Worm (Caenorhabditis elegans) whole organism, L4 larva: ENCODE measurements around the gene K05F1.6.

Source experiments
- F37D6.2 ChIP-seq: sonication (generic microtip); optimal IDR thresholded peaks from 2 replicates; lab custom pipeline; 2016; ENCODE audit warnings: mild to moderate bottlenecking, missing genetic modification characterization, missing compliant biosample characterization
- F49E8.2 ChIP-seq: sonication (generic microtip); optimal IDR thresholded peaks from 2 replicates; lab custom pipeline; 2016; ENCODE audit warnings: missing compliant biosample characterization, mild to moderate bottlenecking, missing genetic modification characterization, borderline replicate concordance
- Y105C5A.15 ChIP-seq: fragments of 200-800 bp; sonication (Bioruptor generic); IDR thresholded peaks from 2 replicates; pipeline ENCODE4 v1.3.6; 2022; ENCODE audit warnings: missing genetic modification characterization, missing compliant biosample characterization
- Y5F2A.4 ChIP-seq: fragments of 200-800 bp; sonication (Bioruptor generic); optimal IDR thresholded peaks from 2 replicates; lab custom pipeline; 2018; ENCODE audit warnings: mild to moderate bottlenecking, missing genetic modification characterization, missing compliant biosample characterization
- ZK337.2 ChIP-seq: fragments of 200-800 bp; sonication (Bioruptor generic); IDR thresholded peaks from 2 replicates; pipeline ENCODE4 v1.3.6; 2022; ENCODE audit warnings: missing genetic modification reagents, missing genetic modification characterization, missing compliant biosample characterization
- aha-1 ChIP-seq: fragments of 150-350 bp; peaks from one replicate; lab custom pipeline; 2014; ENCODE audit warnings: missing biosample characterization, missing genetic modification characterization
- ama-1 ChIP-seq: fragments of 150-350 bp; optimal IDR thresholded peaks from 2 replicates; lab custom pipeline; 2014; ENCODE audit warnings: inconsistent platforms, mixed read lengths
- arid-1 ChIP-seq: fragments of 200-800 bp; sonication (Bioruptor generic); conservative IDR thresholded peaks from 2 replicates; pipeline ENCODE4 v1.3.6; 2022; ENCODE audit warnings: missing genetic modification reagents, missing genetic modification characterization, missing compliant biosample characterization
- ceh-20 ChIP-seq: fragments of 200-800 bp; sonication (Bioruptor generic); IDR thresholded peaks from 2 replicates; pipeline ENCODE4 v1.3.6; 2022; ENCODE audit warnings: missing genetic modification reagents, missing genetic modification characterization, missing compliant biosample characterization
- ceh-28 ChIP-seq: fragments of 150-350 bp; optimal IDR thresholded peaks from 2 replicates; lab custom pipeline; 2014; ENCODE audit warnings: missing biosample characterization, missing genetic modification reagents, missing genetic modification characterization
- ceh-32 ChIP-seq: sonication (generic microtip); optimal IDR thresholded peaks from 2 replicates; lab custom pipeline; 2016; ENCODE audit warnings: mild to moderate bottlenecking, missing genetic modification characterization, missing compliant biosample characterization; ENCODE audit not compliant: poor library complexity
- ceh-44 ChIP-seq: fragments of 200-800 bp; sonication (Bioruptor generic); IDR thresholded peaks from 2 replicates; pipeline ENCODE4 v1.3.6; 2022; ENCODE audit warnings: missing genetic modification reagents, missing genetic modification characterization, missing compliant biosample characterization
- ceh-82 ChIP-seq: sonication (generic microtip); optimal IDR thresholded peaks from 2 replicates; lab custom pipeline; 2017; ENCODE audit warnings: missing biosample characterization, missing genetic modification characterization
- cey-2 ChIP-seq: sonication (generic microtip); optimal IDR thresholded peaks from 3 replicates; lab custom pipeline; 2017; ENCODE audit warnings: missing genetic modification characterization, mild to moderate bottlenecking, missing compliant biosample characterization, antibody characterized with exemption, borderline replicate concordance; ENCODE audit not compliant: insufficient read depth
- daf-19 ChIP-seq: fragments of 200-800 bp; sonication (Bioruptor generic); conservative IDR thresholded peaks from 2 replicates; pipeline ENCODE4 v1.3.6; 2022; ENCODE audit warnings: missing genetic modification characterization, missing compliant biosample characterization
- dpl-1 ChIP-seq: fragments of 150-350 bp; optimal IDR thresholded peaks from 2 replicates; lab custom pipeline; 2014; ENCODE audit warnings: missing biosample characterization, missing genetic modification reagents, missing genetic modification characterization
- duxl-1 ChIP-seq: sonication (generic microtip); optimal IDR thresholded peaks from 2 replicates; lab custom pipeline; 2016; ENCODE audit warnings: mild to moderate bottlenecking, missing genetic modification characterization, moderate library complexity, missing compliant biosample characterization; ENCODE audit not compliant: poor library complexity
- fos-1 ChIP-seq: fragments of 150-350 bp; optimal IDR thresholded peaks from 2 replicates; lab custom pipeline; 2014; ENCODE audit warnings: missing biosample characterization, missing genetic modification characterization
- gei-8 ChIP-seq: fragments of 200-800 bp; sonication (Bioruptor generic); optimal IDR thresholded peaks from 2 replicates; lab custom pipeline; 2018; ENCODE audit warnings: mild to moderate bottlenecking, missing genetic modification characterization, missing compliant biosample characterization
- hif-1 ChIP-seq, 2 experiments: sonication (generic microtip); optimal IDR thresholded peaks; 2 replicates each; lab custom pipeline; 2016 to 2017; ENCODE audit warnings: missing compliant biosample characterization in 2 of 2, missing genetic modification characterization in 2 of 2, missing genetic modification reagents in 2 of 2, missing genotype in 2 of 2, mild to moderate bottlenecking in 1 of 2
- hmg-1.1 ChIP-seq: fragments of 200-800 bp; sonication (Bioruptor generic); IDR thresholded peaks from 2 replicates; pipeline ENCODE4 v1.3.6; 2022; ENCODE audit warnings: missing genetic modification reagents, missing genetic modification characterization, missing compliant biosample characterization
- lim-7 ChIP-seq: fragments of 200-800 bp; sonication (Bioruptor generic); IDR thresholded peaks from 2 replicates; pipeline ENCODE4 v1.3.6; 2022; ENCODE audit warnings: missing genetic modification characterization, missing compliant biosample characterization
- lin-1 ChIP-seq: fragments of 200-800 bp; sonication (Bioruptor generic); IDR thresholded peaks from 2 replicates; pipeline ENCODE4 v1.3.6; 2022; ENCODE audit warnings: missing genetic modification reagents, missing genetic modification characterization, missing compliant biosample characterization
- lin-13 ChIP-seq: fragments of 150-350 bp; optimal IDR thresholded peaks from 2 replicates; lab custom pipeline; 2014; ENCODE audit warnings: missing biosample characterization, missing genetic modification reagents, missing genetic modification characterization
- lin-38 ChIP-seq: fragments of 200-800 bp; sonication (Bioruptor generic); IDR thresholded peaks from 2 replicates; pipeline ENCODE4 v1.3.6; 2022; ENCODE audit warnings: missing genetic modification reagents, missing genetic modification characterization, missing compliant biosample characterization
- lsy-2 ChIP-seq, 2 experiments: fragments of 150-350 bp in 1 of 2; sonication (generic microtip) in 1 of 2; optimal IDR thresholded peaks; 2 replicates each; lab custom pipeline; 2014 to 2017; ENCODE audit warnings: missing biosample characterization in 2 of 2, missing genetic modification characterization in 2 of 2
- madf-5 ChIP-seq, 2 experiments: fragments of 200-800 bp; sonication (Bioruptor generic); IDR thresholded peaks; 2 replicates each; pipeline ENCODE4 v1.3.6; 2022; ENCODE audit warnings: missing compliant biosample characterization in 2 of 2, missing genetic modification characterization in 2 of 2
- madf-9 ChIP-seq: fragments of 200-800 bp; sonication (Bioruptor generic); conservative IDR thresholded peaks from 2 replicates; pipeline ENCODE4 v1.3.6; 2022; ENCODE audit warnings: missing genetic modification reagents, missing genetic modification characterization, missing compliant biosample characterization
- mdt-29 ChIP-seq: fragments of 200-800 bp; sonication (Bioruptor generic); IDR thresholded peaks from 2 replicates; pipeline ENCODE4 v1.3.6; 2022; ENCODE audit warnings: missing genetic modification reagents, missing genetic modification characterization, missing compliant biosample characterization
- mxl-3 ChIP-seq: fragments of 200-800 bp; sonication (Bioruptor generic); optimal IDR thresholded peaks from 2 replicates; lab custom pipeline; 2018; ENCODE audit warnings: mild to moderate bottlenecking, missing genetic modification characterization, missing compliant biosample characterization
- nhr-11 ChIP-seq: fragments of 150-350 bp; optimal IDR thresholded peaks from 2 replicates; lab custom pipeline; 2014; ENCODE audit warnings: missing biosample characterization, missing genetic modification characterization
- nhr-28 ChIP-seq: fragments of 150-350 bp; optimal IDR thresholded peaks from 2 replicates; lab custom pipeline; 2014; ENCODE audit warnings: missing biosample characterization, missing genetic modification characterization
- nhr-76 ChIP-seq: fragments of 150-350 bp; optimal IDR thresholded peaks from 2 replicates; lab custom pipeline; 2014; ENCODE audit warnings: missing biosample characterization, missing genetic modification characterization
- nhr-77 ChIP-seq: fragments of 150-350 bp; optimal IDR thresholded peaks from 2 replicates; lab custom pipeline; 2014; ENCODE audit warnings: missing biosample characterization, missing genetic modification characterization
- pqm-1 ChIP-seq: sonication (generic microtip); optimal IDR thresholded peaks from 2 replicates; lab custom pipeline; 2017; ENCODE audit warnings: missing biosample characterization, missing genetic modification characterization
- skn-1 ChIP-seq: fragments of 150-350 bp; optimal IDR thresholded peaks from 2 replicates; lab custom pipeline; 2014; ENCODE audit warnings: missing biosample characterization, missing genetic modification characterization
- snpc-1.2 ChIP-seq: fragments of 200-800 bp; sonication (Bioruptor generic); IDR thresholded peaks from 2 replicates; pipeline ENCODE4 v1.3.6; 2022; ENCODE audit warnings: missing genetic modification reagents, missing genetic modification characterization, missing compliant biosample characterization
- vab-7 ChIP-seq: fragments of 200-800 bp; sonication (Bioruptor generic); IDR thresholded peaks from 2 replicates; pipeline ENCODE4 v1.3.6; 2022; ENCODE audit warnings: missing genetic modification reagents, missing genetic modification characterization, missing compliant biosample characterization
- zfp-2 ChIP-seq: sonication (generic microtip); optimal IDR thresholded peaks from 2 replicates; lab custom pipeline; 2016; ENCODE audit warnings: mild to moderate bottlenecking, missing genetic modification characterization, missing compliant biosample characterization
- zfp-3 ChIP-seq: fragments of 200-800 bp; sonication (Bioruptor generic); conservative IDR thresholded peaks from 2 replicates; pipeline ENCODE4 v1.3.6; 2022; ENCODE audit warnings: missing genetic modification reagents, missing genetic modification characterization, missing compliant biosample characterization
- ztf-7 ChIP-seq: fragments of 150-350 bp; optimal IDR thresholded peaks from 2 replicates; lab custom pipeline; 2014; ENCODE audit warnings: missing biosample characterization, missing genetic modification characterization

K05F1.6 gene

DNA sequence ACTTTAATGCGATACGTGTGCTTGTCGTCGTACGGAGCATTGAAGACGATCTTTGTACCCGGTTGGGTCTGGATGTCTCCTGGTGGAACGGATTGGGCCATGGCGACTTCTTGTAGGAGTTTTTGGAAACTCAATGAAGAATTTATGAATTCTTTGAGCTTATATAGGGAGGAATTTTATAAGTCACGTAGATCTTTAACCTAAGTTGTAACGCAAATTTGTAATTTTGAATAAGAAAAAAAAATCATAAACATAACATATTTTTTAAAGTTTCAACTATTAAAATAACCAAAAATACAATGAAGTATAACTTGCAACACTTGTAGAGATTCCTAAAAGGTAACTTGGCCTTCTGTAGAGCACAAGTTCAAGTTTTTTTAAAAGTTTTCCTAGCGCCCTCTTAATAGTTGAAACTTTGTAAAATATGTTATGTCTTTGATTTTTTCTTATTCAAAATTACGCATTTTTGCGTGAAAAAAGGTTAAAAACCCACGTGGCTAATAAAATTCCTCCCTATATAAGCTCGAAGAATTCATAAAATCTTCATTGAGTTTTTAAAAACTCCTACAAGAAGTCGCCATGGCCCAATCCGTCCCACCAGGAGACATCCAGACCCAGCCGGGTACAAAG, 15.1 kb downstream of the K05F1.6 start, which contains the start of the genes msp-63 and msp-142:
msp-63 (minus strand) TSS at position 101 of the 630 bp plus-strand sequence.
msp-142 (plus strand) TSS at position 580 of the 630 bp plus-strand sequence.
- no peak for TF ChIP-seq arid-1 (GFP tag; lab: Robert Waterston, UW)
- no peak for TF ChIP-seq ztf-7 (tag; lab: Kevin White, UChicago)
- TF ChIP-seq cey-2 (tag; lab: Kevin White, UChicago) = no peak
- no peak for TF ChIP-seq mdt-29 (GFP tag; lab: Robert Waterston, UW)
- no peak for TF ChIP-seq aha-1 (tag; lab: Kevin White, UChicago)
- TF ChIP-seq Y105C5A.15 (GFP tag; lab: Robert Waterston, UW) = no peak
- no peak for TF ChIP-seq madf-5 (GFP tag; IDR thresholded peaks at IDR 0.05; lab: Robert Waterston, UW)
- no peak for TF ChIP-seq F49E8.2
- no peak for TF ChIP-seq F37D6.2 (tag; lab: Kevin White, UChicago)
- TF ChIP-seq nhr-28 (tag; lab: Kevin White, UChicago) = no peak
- no peak for TF ChIP-seq lin-1 (GFP tag; lab: Robert Waterston, UW)
- TF ChIP-seq pqm-1 = no peak
- TF ChIP-seq madf-9 (GFP tag; lab: Robert Waterston, UW) = no peak
- no peak for TF ChIP-seq ceh-28
- no peak for TF ChIP-seq hmg-1.1
- no peak for TF ChIP-seq Y5F2A.4 (GFP tag; lab: Kevin White, UChicago)
- TF ChIP-seq zfp-2 (tag; lab: Kevin White, UChicago) = no peak
- TF ChIP-seq daf-19 (GFP tag; lab: Robert Waterston, UW) = no peak
- no peak for TF ChIP-seq ceh-32 (tag; lab: Kevin White, UChicago)

DNA sequence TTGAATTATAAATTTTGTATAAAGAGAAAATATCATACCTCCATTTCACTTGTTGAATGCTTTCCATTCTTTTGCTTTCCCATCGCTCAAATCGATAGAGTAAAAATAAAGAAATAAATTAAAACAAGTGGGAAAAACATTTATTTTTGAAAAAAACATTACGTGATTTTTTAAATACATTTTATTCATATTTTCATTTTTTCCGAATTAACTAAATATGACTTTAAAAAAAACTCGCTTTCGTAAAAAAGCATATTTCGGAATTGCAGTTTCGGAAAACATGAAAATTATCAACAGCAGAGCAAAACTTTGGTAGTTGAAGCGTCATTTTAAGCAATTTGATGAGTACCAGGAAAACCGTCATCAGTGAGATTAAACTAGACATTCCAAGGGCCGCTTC, 17.2 kb downstream of the K05F1.6 start, which contains the start of gene K05F1.8:
K05F1.8 (minus strand) TSS at position 101 of the 400 bp plus-strand sequence.
- TF ChIP-seq ceh-44 (GFP tag; lab: Robert Waterston, UW) (no peak), mxl-3 (GFP tag; lab: Kevin White, UChicago) (no peak), mdt-29 (GFP tag; lab: Robert Waterston, UW) (no peak), vab-7 (GFP tag; lab: Robert Waterston, UW) (no peak), lim-7 (GFP tag; lab: Robert Waterston, UW) (no peak), lin-38 (GFP tag; lab: Robert Waterston, UW) (no peak), nhr-11 (tag; lab: Kevin White, UChicago) (no peak), lin-13 (GFP tag; lab: Kevin White, UChicago) (no peak), fos-1 (tag; lab: Kevin White, UChicago) (no peak), ZK337.2 (GFP tag; lab: Robert Waterston, UW) (no peak), skn-1 (tag; lab: Kevin White, UChicago) (no peak), Y105C5A.15 (GFP tag; lab: Robert Waterston, UW) (no peak), lin-1 (GFP tag; lab: Robert Waterston, UW) (no peak)

DNA sequence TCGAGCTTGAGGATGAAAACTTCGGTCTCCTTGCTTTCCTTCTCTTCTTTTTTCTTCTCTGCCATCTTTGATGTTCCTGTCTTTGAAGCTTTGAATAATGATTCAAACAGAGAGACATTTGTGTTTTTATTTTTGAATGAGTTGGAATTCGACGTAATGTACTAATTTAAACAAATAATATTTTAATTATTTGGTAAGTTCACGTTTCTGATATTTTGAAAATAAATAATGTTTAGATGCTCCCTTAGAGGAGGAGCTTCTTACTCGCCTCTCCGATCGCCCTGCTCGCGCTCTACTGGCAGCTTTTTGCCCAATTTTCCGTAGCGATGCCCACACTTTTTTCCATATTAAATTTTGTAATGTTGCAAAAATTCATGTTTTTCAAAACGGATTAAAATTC, 18.8 kb downstream of the K05F1.6 start, which contains the start of the genes K05F1.9 and K05F1.1:
K05F1.9 (minus strand) TSS at position 101 of the 400 bp plus-strand sequence.
K05F1.1 (plus strand) TSS at position 308 of the 400 bp plus-strand sequence.
- TF ChIP-seq lin-13 (GFP tag; lab: Kevin White, UChicago) (no peak), nhr-28 (tag; lab: Kevin White, UChicago) (no peak), fos-1 (tag; lab: Kevin White, UChicago) (no peak), hif-1 (tag; optimal IDR thresholded peaks at IDR 0.05; lab: Kevin White, UChicago) (no peak), gei-8 (no peak), ceh-82 (no peak), snpc-1.2 (GFP tag; lab: Robert Waterston, UW) (no peak), nhr-76 (tag; lab: Kevin White, UChicago) (no peak), lin-1 (GFP tag; lab: Robert Waterston, UW) (no peak), ceh-32 (tag; lab: Kevin White, UChicago) (no peak), dpl-1 (no peak), daf-19 (GFP tag; lab: Robert Waterston, UW) (no peak), duxl-1 (tag; lab: Kevin White, UChicago) (no peak), lsy-2 (tag; optimal IDR thresholded peaks at IDR 0.05; lab: Kevin White, UChicago) (no peak), ceh-20 (GFP tag; lab: Robert Waterston, UW) (no peak), ama-1 (lab: Kevin White, UChicago) (no peak), zfp-3 (no peak), nhr-77 (tag; lab: Kevin White, UChicago) (no peak)
